Fruit fly (Drosophila melanogaster): ENCODE data around the gene CG17271.

Gene CG17271

DNA sequence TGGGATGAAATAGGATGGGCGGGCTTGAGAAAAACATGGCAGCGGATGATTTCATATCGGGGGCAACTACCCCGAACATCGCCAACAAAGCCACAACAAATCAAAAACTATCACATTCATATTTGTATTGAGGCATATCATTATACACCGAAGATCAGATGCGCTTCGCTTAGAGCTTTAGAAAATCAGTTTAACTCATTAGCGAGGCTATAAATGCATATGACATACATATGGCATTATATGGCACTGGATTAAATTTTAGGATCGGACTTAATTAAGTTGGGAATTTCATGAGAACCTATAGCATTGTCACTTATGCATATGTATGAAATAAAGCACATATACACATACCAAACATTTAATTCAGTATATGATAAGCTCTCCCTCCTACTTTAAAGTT lies 24.7 kb upstream of the CG17271 start (continued):
- TF ChIP-seq dmrt99B (tag; optimal IDR thresholded peaks at IDR 0.05) (no peak), Mes4 (GFP tag; optimal IDR thresholded peaks at IDR 0.05) (no peak), pb (GFP tag; optimal IDR thresholded peaks at IDR 0.05) (no peak), Dll (GFP tag; IDR thresholded peaks at IDR 0.05; ENCODE audit: partially characterized antibody) (no peak), Stat92E (GFP tag; optimal IDR thresholded peaks at IDR 0.05) (no peak), Meics (GFP tag; optimal IDR thresholded peaks at IDR 0.05) (peak; percentile 6), Camta (GFP tag; optimal IDR thresholded peaks at IDR 0.05) (no peak), BtbVII (GFP tag; optimal IDR thresholded peaks at IDR 0.05) (no peak), ranshi (GFP tag; IDR thresholded peaks at IDR 0.05) (no peak), sens (GFP tag) (peak; percentile 45), CG10979 (tag; optimal IDR thresholded peaks at IDR 0.05) (peak; percentile 3), CG15601 (tag; optimal IDR thresholded peaks at IDR 0.05) (no peak), D19A (tag; optimal IDR thresholded peaks at IDR 0.05) (peak; percentile 94), lilli (GFP tag; optimal IDR thresholded peaks at IDR 0.05) (no peak), Myb (GFP tag; optimal IDR thresholded peaks at IDR 0.05) (no peak), cg (GFP tag; optimal IDR thresholded peaks at IDR 0.05) (no peak), scrt (GFP tag; optimal IDR thresholded peaks at IDR 0.05) (no peak), pho (GFP tag; optimal IDR thresholded peaks at IDR 0.05) (no peak), CG33557 (GFP tag; optimal IDR thresholded peaks at IDR 0.05) (no peak), disco-r (GFP tag; optimal IDR thresholded peaks at IDR 0.05) (no peak), CG8359 (GFP tag; optimal IDR thresholded peaks at IDR 0.05; ENCODE audit: borderline replicate concordance) (no peak), lab (GFP tag; optimal IDR thresholded peaks at IDR 0.05) (no peak), CG16815 (GFP tag; optimal IDR thresholded peaks at IDR 0.05) (no peak), Sry-β (GFP tag; optimal IDR thresholded peaks at IDR 0.05) (no peak), yki (optimal IDR thresholded peaks at IDR 0.05) (no peak), CG13624 (GFP tag; optimal IDR thresholded peaks at IDR 0.05) (no peak), Max (GFP tag; optimal IDR thresholded peaks at IDR 0.05) (no peak), wor (GFP tag; IDR thresholded peaks at IDR 0.05) (no peak), CG3163 (GFP tag; optimal IDR thresholded peaks at IDR 0.05) (no peak), CG18599 (GFP tag; optimal IDR thresholded peaks at IDR 0.05) (peak; percentile 23), maf-S (GFP tag; optimal IDR thresholded peaks at IDR 0.05) (no peak), sc (optimal IDR thresholded peaks at IDR 0.05) (no peak), sc (GFP tag; optimal IDR thresholded peaks at IDR 0.05) (no peak), pita (GFP tag; optimal IDR thresholded peaks at IDR 0.05) (no peak), chinmo (GFP tag; IDR thresholded peaks at IDR 0.05; ENCODE audit: partially characterized antibody) (no peak), Med (GFP tag) (peak; percentile 58), mld (GFP tag; IDR thresholded peaks at IDR 0.05; ENCODE audit: partially characterized antibody) (no peak)

DNA sequence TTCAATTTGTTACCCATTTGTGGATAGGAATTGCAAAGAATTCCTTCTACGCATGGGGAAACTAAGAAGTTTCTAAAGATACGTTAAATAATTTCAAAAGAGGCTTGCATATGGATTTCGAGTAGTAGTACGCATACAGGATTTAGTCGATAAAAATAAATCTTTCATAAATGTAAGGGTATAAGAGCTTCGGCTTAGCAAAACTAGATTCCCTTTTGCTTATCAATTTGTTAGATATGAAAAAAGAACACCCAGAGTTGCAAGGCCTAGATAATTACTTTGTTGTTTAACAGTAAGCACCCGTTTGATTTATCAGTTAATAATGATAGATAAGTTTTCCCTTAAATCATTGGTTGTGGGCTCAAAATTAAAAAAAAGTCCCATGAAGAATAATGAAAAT lies 23.8 kb upstream of the CG17271 start:
- TF ChIP-seq grn (GFP tag; optimal IDR thresholded peaks at IDR 0.05) (peak; percentile 68), CG7839 (tag; optimal IDR thresholded peaks at IDR 0.05) (peak; percentile 39), CG2120 (GFP tag; optimal IDR thresholded peaks at IDR 0.05) (no peak), Ptx1 (GFP tag; IDR thresholded peaks at IDR 0.05) (0 out of 2 replicates have a peak, but pooled peaks have one; percentile 15), CG6254 (GFP tag; optimal IDR thresholded peaks at IDR 0.05) (peak; percentile 32), exex (tag; optimal IDR thresholded peaks at IDR 0.05) (peak; percentile 89), Pdp1 (GFP tag; optimal IDR thresholded peaks at IDR 0.05) (peak in 1 of 2 experiments; percentile 59), caup (GFP tag; optimal IDR thresholded peaks at IDR 0.05; ENCODE audit: severe bottlenecking) (no peak), B-H2 (GFP tag; optimal IDR thresholded peaks at IDR 0.05) (no peak), Dek (tag; optimal IDR thresholded peaks at IDR 0.05) (no peak), Dip2 (GFP tag; IDR thresholded peaks at IDR 0.05) (no peak), Med (GFP tag) (peak; percentile 12), mirr (GFP tag; optimal IDR thresholded peaks at IDR 0.05) (peak; percentile 76), CG14441 (GFP tag; IDR thresholded peaks at IDR 0.05) (0 out of 2 replicates have a peak, but pooled peaks have one; percentile 30), Nf-YC (tag; optimal IDR thresholded peaks at IDR 0.05) (peak; percentile 22), Xrp1 (GFP tag; IDR thresholded peaks at IDR 0.05) (peak; percentile 39; the same call in 1 of the 2 replicates), CG18599 (GFP tag; optimal IDR thresholded peaks at IDR 0.05) (peak; percentile 19), CG14014 (GFP tag; IDR thresholded peaks at IDR 0.05) (no peak)
